Worm (Caenorhabditis elegans) whole organism, L2 larva: Measurements from ENCODE around the gene ule-4.

ENCODE experiments used
- C34F6.9 ChIP-seq: fragments of 150-350 bp; optimal IDR thresholded peaks from 2 replicates; lab custom pipeline; 2014; ENCODE audit warnings: missing biosample characterization, missing genetic modification characterization
- R02D3.7 ChIP-seq: fragments of 150-350 bp; optimal IDR thresholded peaks from 2 replicates; lab custom pipeline; 2014; ENCODE audit warnings: missing biosample characterization, missing genetic modification characterization
- Y55F3AM.14 ChIP-seq: fragments of 200-800 bp; sonication (Bioruptor generic); optimal IDR thresholded peaks from 2 replicates; lab custom pipeline; 2018; ENCODE audit warnings: mild to moderate bottlenecking, missing genetic modification characterization, missing compliant biosample characterization
- ZK546.5 ChIP-seq: sonication (generic microtip); optimal IDR thresholded peaks from 2 replicates; lab custom pipeline; 2017; ENCODE audit warnings: missing biosample characterization, missing genetic modification characterization
- ama-1 ChIP-seq: fragments of 150-350 bp; optimal IDR thresholded peaks from 2 replicates; lab custom pipeline; 2018; ENCODE audit warnings: inconsistent platforms
- ceh-16 ChIP-seq: fragments of 150-350 bp; optimal IDR thresholded peaks from 2 replicates; lab custom pipeline; 2014; ENCODE audit warnings: missing biosample characterization, missing genetic modification characterization
- ceh-82 ChIP-seq: fragments of 150-350 bp; optimal IDR thresholded peaks from 2 replicates; lab custom pipeline; 2014; ENCODE audit warnings: missing biosample characterization, missing genetic modification characterization
- crh-2 ChIP-seq: sonication (generic microtip); optimal IDR thresholded peaks from 2 replicates; lab custom pipeline; 2017; ENCODE audit warnings: missing biosample characterization, missing genetic modification characterization
- dmd-4 ChIP-seq: sonication (generic microtip); optimal IDR thresholded peaks from 2 replicates; lab custom pipeline; 2017; ENCODE audit warnings: missing biosample characterization, missing genetic modification characterization
- egl-27 ChIP-seq: sonication (generic microtip); optimal IDR thresholded peaks from 3 replicates; lab custom pipeline; 2017; ENCODE audit warnings: missing biosample characterization, missing genetic modification reagents, missing genetic modification characterization
- elt-1 ChIP-seq: fragments of 150-350 bp; optimal IDR thresholded peaks from 2 replicates; lab custom pipeline; 2014; ENCODE audit warnings: missing biosample characterization, missing genetic modification characterization
- elt-3 ChIP-seq: sonication (generic microtip); optimal IDR thresholded peaks from 2 replicates; lab custom pipeline; 2017; ENCODE audit warnings: missing biosample characterization, missing genetic modification characterization
- fos-1 ChIP-seq: fragments of 150-350 bp; optimal IDR thresholded peaks from 2 replicates; lab custom pipeline; 2014; ENCODE audit warnings: missing biosample characterization, missing genetic modification characterization
- gmeb-1 ChIP-seq: fragments of 150-350 bp; optimal IDR thresholded peaks from 2 replicates; lab custom pipeline; 2014; ENCODE audit warnings: missing biosample characterization, missing genetic modification characterization
- lin-11 ChIP-seq: fragments of 150-350 bp; sonication (generic microtip); optimal IDR thresholded peaks from 2 replicates; lab custom pipeline; 2014; ENCODE audit warnings: missing biosample characterization, missing genetic modification characterization, inconsistent platforms, mixed read lengths
- lin-13 ChIP-seq: fragments of 150-350 bp; optimal IDR thresholded peaks from 2 replicates; lab custom pipeline; 2014; ENCODE audit warnings: missing biosample characterization, missing genetic modification reagents, missing genetic modification characterization
- lin-39 ChIP-seq: fragments of 150-350 bp; optimal IDR thresholded peaks from 2 replicates; lab custom pipeline; 2014; ENCODE audit warnings: missing biosample characterization, missing genetic modification reagents, missing genetic modification characterization
- lsy-2 ChIP-seq, 2 experiments: fragments of 150-350 bp in 1 of 2; sonication (generic microtip) in 1 of 2; optimal IDR thresholded peaks; 2 replicates each; lab custom pipeline; 2014 to 2017; ENCODE audit warnings: missing biosample characterization in 2 of 2, missing genetic modification characterization in 2 of 2
- mab-5 ChIP-seq: fragments of 150-350 bp; optimal IDR thresholded peaks from 2 replicates; lab custom pipeline; 2014; ENCODE audit warnings: missing biosample characterization, missing genetic modification characterization
- mbf-1 ChIP-seq: sonication (generic microtip); optimal IDR thresholded peaks from 2 replicates; lab custom pipeline; 2017; ENCODE audit warnings: missing biosample characterization, missing genetic modification characterization
- mdl-1 ChIP-seq, 2 experiments: fragments of 150-350 bp in 1 of 2; sonication (generic microtip) in 1 of 2; optimal IDR thresholded peaks; 2 replicates each; lab custom pipeline; 2017; ENCODE audit warnings: missing biosample characterization in 2 of 2, missing genetic modification characterization in 2 of 2
- nhr-10 ChIP-seq: sonication (generic microtip); optimal IDR thresholded peaks from 2 replicates; lab custom pipeline; 2017; ENCODE audit warnings: missing biosample characterization, missing genetic modification characterization
- nhr-11 ChIP-seq: fragments of 150-350 bp; optimal IDR thresholded peaks from 2 replicates; lab custom pipeline; 2014; ENCODE audit warnings: missing biosample characterization, missing genetic modification characterization
- nhr-12 ChIP-seq: fragments of 150-350 bp; optimal IDR thresholded peaks from 2 replicates; lab custom pipeline; 2014; ENCODE audit warnings: missing biosample characterization, missing genetic modification characterization
- nhr-129 ChIP-seq: fragments of 150-350 bp; optimal IDR thresholded peaks from 2 replicates; lab custom pipeline; 2014; ENCODE audit warnings: missing biosample characterization, missing genetic modification characterization
- nhr-21 ChIP-seq: fragments of 150-350 bp; optimal IDR thresholded peaks from 2 replicates; lab custom pipeline; 2014; ENCODE audit warnings: missing biosample characterization, missing genetic modification characterization
- nhr-23 ChIP-seq: fragments of 150-350 bp; optimal IDR thresholded peaks from 2 replicates; lab custom pipeline; 2014; ENCODE audit warnings: missing biosample characterization, missing genetic modification reagents, missing genetic modification characterization
- nhr-237 ChIP-seq: fragments of 150-350 bp; optimal IDR thresholded peaks from 2 replicates; lab custom pipeline; 2014; ENCODE audit warnings: missing biosample characterization, missing genetic modification characterization
- nhr-25 ChIP-seq: fragments of 150-350 bp; sonication (generic microtip); optimal IDR thresholded peaks from 3 replicates; lab custom pipeline; 2014; ENCODE audit warnings: missing biosample characterization, missing genetic modification characterization
- nhr-6 ChIP-seq: fragments of 150-350 bp; optimal IDR thresholded peaks from 2 replicates; lab custom pipeline; 2014; ENCODE audit warnings: missing biosample characterization, missing genetic modification characterization
- nhr-77 ChIP-seq: fragments of 150-350 bp; optimal IDR thresholded peaks from 2 replicates; lab custom pipeline; 2014; ENCODE audit warnings: missing biosample characterization, missing genetic modification characterization
- peb-1 ChIP-seq: fragments of 150-350 bp; optimal IDR thresholded peaks from 2 replicates; lab custom pipeline; 2014; ENCODE audit warnings: missing biosample characterization, missing genetic modification characterization
- sem-4 ChIP-seq: fragments of 150-350 bp; optimal IDR thresholded peaks from 2 replicates; lab custom pipeline; 2014; ENCODE audit warnings: missing biosample characterization, missing genetic modification reagents, missing genetic modification characterization
- skn-1 ChIP-seq: sonication (generic microtip); optimal IDR thresholded peaks from 2 replicates; lab custom pipeline; 2017; ENCODE audit warnings: missing biosample characterization, missing genetic modification characterization
- sma-3 ChIP-seq: sonication (generic microtip); optimal IDR thresholded peaks from 2 replicates; lab custom pipeline; 2016; ENCODE audit warnings: missing genetic modification reagents, missing genetic modification characterization, missing compliant biosample characterization
- sma-9 ChIP-seq, 2 experiments: fragments of 150-350 bp in 1 of 2; sonication (generic microtip) in 1 of 2; optimal IDR thresholded peaks; 2 replicates each; lab custom pipeline; 2014 to 2016; ENCODE audit warnings: missing genetic modification characterization in 2 of 2, mild to moderate bottlenecking in 1 of 2, missing biosample characterization in 1 of 2, missing compliant biosample characterization in 1 of 2, missing genetic modification reagents in 1 of 2, moderate library complexity in 1 of 2
- snpc-4 ChIP-seq: fragments of 150-350 bp; optimal IDR thresholded peaks from 2 replicates; lab custom pipeline; 2014; ENCODE audit warnings: missing biosample characterization, missing genetic modification characterization
- unc-39 ChIP-seq: fragments of 150-350 bp; optimal IDR thresholded peaks from 2 replicates; lab custom pipeline; 2014; ENCODE audit warnings: missing biosample characterization, missing genetic modification characterization
- unc-55 ChIP-seq: fragments of 150-350 bp; sonication (generic microtip); optimal IDR thresholded peaks from 3 replicates; lab custom pipeline; 2014; ENCODE audit warnings: missing biosample characterization, missing genetic modification reagents, missing genetic modification characterization
- unc-62 ChIP-seq: fragments of 150-350 bp; optimal IDR thresholded peaks from 2 replicates; lab custom pipeline; 2014; ENCODE audit warnings: missing biosample characterization, missing genetic modification reagents, missing genetic modification characterization
- zag-1 ChIP-seq: fragments of 150-350 bp; optimal IDR thresholded peaks from 2 replicates; lab custom pipeline; 2014; ENCODE audit warnings: missing biosample characterization, missing genetic modification characterization
- ztf-11 ChIP-seq: sonication (generic microtip); optimal IDR thresholded peaks from 2 replicates; lab custom pipeline; 2017; ENCODE audit warnings: missing biosample characterization, missing genetic modification characterization
- ztf-4 ChIP-seq: fragments of 150-350 bp; optimal IDR thresholded peaks from 2 replicates; lab custom pipeline; 2014; ENCODE audit warnings: missing biosample characterization, missing genetic modification characterization

Gene ule-4

ce11 chrIV:13694600-13694999, 47.1 kb upstream of the ule-4 start:
- TF ChIP-seq unc-55 (GFP tag; lab: Kevin White, UChicago): peak; percentile 27
- TF ChIP-seq nhr-10: no peak
- no peak for TF ChIP-seq egl-27 (tag; lab: Kevin White, UChicago)
- TF ChIP-seq gmeb-1 (tag; lab: Kevin White, UChicago): no peak
- TF ChIP-seq crh-2 (tag; lab: Kevin White, UChicago): no peak
- no peak for TF ChIP-seq peb-1
- no peak for TF ChIP-seq R02D3.7 (tag; lab: Kevin White, UChicago)
- no peak for TF ChIP-seq sma-3
- TF ChIP-seq skn-1 (tag; lab: Kevin White, UChicago): no peak
- TF ChIP-seq unc-62 (GFP tag; lab: Kevin White, UChicago): peak; percentile 89
- TF ChIP-seq nhr-12: no peak
- peak; percentile 72 for TF ChIP-seq lin-39 (tag; lab: Kevin White, UChicago)
- no peak for TF ChIP-seq sma-9 (GFP tag; optimal IDR thresholded peaks at IDR 0.05; lab: Kevin White, UChicago)
- TF ChIP-seq sma-9 (tag; optimal IDR thresholded peaks at IDR 0.05; lab: Kevin White, UChicago): no peak
- no peak for TF ChIP-seq zag-1
- TF ChIP-seq elt-3 (tag; lab: Kevin White, UChicago): no peak
- no peak for TF ChIP-seq elt-1 (tag; lab: Kevin White, UChicago)
- no peak for TF ChIP-seq nhr-129
- TF ChIP-seq ZK546.5 (tag; lab: Kevin White, UChicago): no peak
- TF ChIP-seq C34F6.9 (tag; lab: Kevin White, UChicago): no peak
- TF ChIP-seq nhr-23 (tag; lab: Kevin White, UChicago): no peak
- no peak for TF ChIP-seq nhr-237 (tag; lab: Kevin White, UChicago)
- TF ChIP-seq lsy-2 (tag; optimal IDR thresholded peaks at IDR 0.05; lab: Kevin White, UChicago): peak in 1 of 2 experiments; percentile 33
- no peak for TF ChIP-seq ztf-11 (tag; lab: Kevin White, UChicago)
- TF ChIP-seq mab-5: peak; percentile 98
- TF ChIP-seq mdl-1 (tag; optimal IDR thresholded peaks at IDR 0.05; lab: Kevin White, UChicago): no peak
- TF ChIP-seq, all 48 proteins: peak for 5

ce11 chrIV:13693976-13694375, 46.5 kb upstream of the ule-4 start:
- TF ChIP-seq nhr-129: no peak
- TF ChIP-seq lin-11 (tag; lab: Kevin White, UChicago): no peak
- no peak for TF ChIP-seq nhr-11
- no peak for TF ChIP-seq R02D3.7 (tag; lab: Kevin White, UChicago)
- TF ChIP-seq ztf-11 (tag; lab: Kevin White, UChicago): no peak
- TF ChIP-seq lin-13 (GFP tag; lab: Kevin White, UChicago): no peak
- TF ChIP-seq mbf-1 (tag; lab: Kevin White, UChicago): no peak
- TF ChIP-seq lin-39 (tag; lab: Kevin White, UChicago): no peak
- TF ChIP-seq C34F6.9 (tag; lab: Kevin White, UChicago): no peak
- TF ChIP-seq sma-9 (GFP tag; optimal IDR thresholded peaks at IDR 0.05; lab: Kevin White, UChicago): no peak
- no peak for TF ChIP-seq sma-9 (tag; optimal IDR thresholded peaks at IDR 0.05; lab: Kevin White, UChicago)
- TF ChIP-seq lsy-2 (tag; optimal IDR thresholded peaks at IDR 0.05; lab: Kevin White, UChicago): no peak
- no peak for TF ChIP-seq ceh-82 (tag; lab: Kevin White, UChicago)
- TF ChIP-seq nhr-6 (tag; lab: Kevin White, UChicago): no peak
- TF ChIP-seq gmeb-1 (tag; lab: Kevin White, UChicago): no peak
- TF ChIP-seq snpc-4: no peak
- no peak for TF ChIP-seq ama-1 (lab: Kevin White, UChicago)

ce11 chrIV:13692522-13692921, 45.1 kb upstream of the ule-4 start:
- TF ChIP-seq ama-1 (lab: Kevin White, UChicago): no peak
- peak; percentile 10 for TF ChIP-seq nhr-25 (tag; lab: Kevin White, UChicago)
- TF ChIP-seq nhr-129: peak; percentile 38

ce11 chrIV:13689302-13689880, 41.9 kb upstream of the ule-4 start, which contains the start of gene T23G4.2:
T23G4.2 (minus strand) TSS chrIV:13689556.
- TF ChIP-seq skn-1 (tag; lab: Kevin White, UChicago): no peak
- no peak for TF ChIP-seq nhr-23 (tag; lab: Kevin White, UChicago)
- TF ChIP-seq lin-39 (tag; lab: Kevin White, UChicago): no peak
- TF ChIP-seq sem-4: no peak
- TF ChIP-seq ama-1 (lab: Kevin White, UChicago): no peak
- TF ChIP-seq nhr-10: no peak
- no peak for TF ChIP-seq mdl-1 (tag; optimal IDR thresholded peaks at IDR 0.05; lab: Kevin White, UChicago)
- TF ChIP-seq unc-55 (GFP tag; lab: Kevin White, UChicago): no peak
- no peak for TF ChIP-seq ceh-82 (tag; lab: Kevin White, UChicago)
- no peak for TF ChIP-seq nhr-12
- TF ChIP-seq nhr-77 (tag; lab: Kevin White, UChicago): no peak
- no peak for TF ChIP-seq sma-9 (GFP tag; optimal IDR thresholded peaks at IDR 0.05; lab: Kevin White, UChicago)
- TF ChIP-seq sma-9 (tag; optimal IDR thresholded peaks at IDR 0.05; lab: Kevin White, UChicago): no peak
- TF ChIP-seq crh-2 (tag; lab: Kevin White, UChicago): peak; percentile 2
- no peak for TF ChIP-seq nhr-237 (tag; lab: Kevin White, UChicago)
- TF ChIP-seq fos-1 (tag; lab: Kevin White, UChicago): no peak
- TF ChIP-seq dmd-4 (tag; lab: Kevin White, UChicago): no peak
- no peak for TF ChIP-seq lin-11 (tag; lab: Kevin White, UChicago)
- TF ChIP-seq lin-13 (GFP tag; lab: Kevin White, UChicago): no peak
- no peak for TF ChIP-seq R02D3.7 (tag; lab: Kevin White, UChicago)
- TF ChIP-seq ztf-4 (tag; lab: Kevin White, UChicago): no peak
- no peak for TF ChIP-seq snpc-4
- TF ChIP-seq nhr-21 (tag; lab: Kevin White, UChicago): no peak
- no peak for TF ChIP-seq nhr-25 (tag; lab: Kevin White, UChicago)
- no peak for TF ChIP-seq lsy-2 (tag; optimal IDR thresholded peaks at IDR 0.05; lab: Kevin White, UChicago)
- TF ChIP-seq nhr-6 (tag; lab: Kevin White, UChicago): no peak
- TF ChIP-seq gmeb-1 (tag; lab: Kevin White, UChicago): no peak
- TF ChIP-seq nhr-11: no peak
- peak; percentile 41 for TF ChIP-seq unc-62 (GFP tag; lab: Kevin White, UChicago)
- TF ChIP-seq Y55F3AM.14 (GFP tag; lab: Kevin White, UChicago): no peak
- TF ChIP-seq ceh-16 (tag; lab: Kevin White, UChicago): no peak
- TF ChIP-seq unc-39 (tag; lab: Kevin White, UChicago): no peak
- TF ChIP-seq nhr-129: peak; percentile 27
